Fruit fly (Drosophila melanogaster): ENCODE results near the gene cv-c.

cv-c gene

dm6 chr3R:14470630-14471029, 10.9 kb downstream of the cv-c start (continued):
- TF ChIP-seq CG6854 (GFP tag; optimal IDR thresholded peaks at IDR 0.05) (no peak), Met (GFP tag; optimal IDR thresholded peaks at IDR 0.05) (peak; percentile 41), CG8319 (GFP tag; optimal IDR thresholded peaks at IDR 0.05) (no peak), Gug (GFP tag; IDR thresholded peaks at IDR 0.05) (peak; percentile 78), Eip75B (GFP tag; optimal IDR thresholded peaks at IDR 0.05) (peak; percentile 28), CG6276 (GFP tag; optimal IDR thresholded peaks at IDR 0.05) (peak; percentile 66), vri (GFP tag; optimal IDR thresholded peaks at IDR 0.05) (no peak), CG6808 (GFP tag; optimal IDR thresholded peaks at IDR 0.05) (no peak), dac (GFP tag; optimal IDR thresholded peaks at IDR 0.05) (peak; percentile 71), cyc (GFP tag; optimal IDR thresholded peaks at IDR 0.05) (no peak), svp (GFP tag) (peak; percentile 55), CG10669 (GFP tag; optimal IDR thresholded peaks at IDR 0.05) (no peak), CG32006 (GFP tag; optimal IDR thresholded peaks at IDR 0.05) (peak; percentile 91), CG9139 (GFP tag; optimal IDR thresholded peaks at IDR 0.05) (no peak), Eip78C (GFP tag) (peak; percentile 87), CG34406 (GFP tag; optimal IDR thresholded peaks at IDR 0.05) (peak; percentile 32), CG6163 (GFP tag; IDR thresholded peaks at IDR 0.05) (peak; percentile 85), CG6792 (GFP tag; optimal IDR thresholded peaks at IDR 0.05) (peak; percentile 43), Ets96B (tag; optimal IDR thresholded peaks at IDR 0.05) (peak; percentile 44), Hr4 (GFP tag; optimal IDR thresholded peaks at IDR 0.05) (peak; percentile 85), dsx (GFP tag; optimal IDR thresholded peaks at IDR 0.05; ENCODE audit: poor library complexity, severe bottlenecking) (peak; percentile 37), CG3032 (tag; optimal IDR thresholded peaks at IDR 0.05) (no peak), lz (GFP tag; optimal IDR thresholded peaks at IDR 0.05) (peak; percentile 37), CG10631 (GFP tag; optimal IDR thresholded peaks at IDR 0.05) (peak; percentile 76), Hr38 (GFP tag; optimal IDR thresholded peaks at IDR 0.05) (no peak), Sox14 (GFP tag; optimal IDR thresholded peaks at IDR 0.05) (peak; percentile 77), CG11294 (GFP tag; IDR thresholded peaks at IDR 0.05) (peak; percentile 68), Ets21C (GFP tag; optimal IDR thresholded peaks at IDR 0.05) (no peak), CG8119 (GFP tag; IDR thresholded peaks at IDR 0.05) (peak; percentile 91), CG15336 (GFP tag; IDR thresholded peaks at IDR 0.05) (peak; percentile 91)

- TF ChIP-seq CG8319 (GFP tag; optimal IDR thresholded peaks at IDR 0.05) (peak; percentile 24), esn (GFP tag; optimal IDR thresholded peaks at IDR 0.05) (peak; percentile 46), CG4318 (GFP tag; optimal IDR thresholded peaks at IDR 0.05) (peak; percentile 45), Hr39 (GFP tag; optimal IDR thresholded peaks at IDR 0.05) (peak; percentile 4), Eip93F (GFP tag; optimal IDR thresholded peaks at IDR 0.05) (no peak), Met (GFP tag; optimal IDR thresholded peaks at IDR 0.05) (peak; percentile 57), Ets96B (tag; optimal IDR thresholded peaks at IDR 0.05) (peak; percentile 58), CG6808 (GFP tag; optimal IDR thresholded peaks at IDR 0.05) (peak; percentile 32), Blimp-1 (GFP tag; optimal IDR thresholded peaks at IDR 0.05) (no peak), fd59A (GFP tag; optimal IDR thresholded peaks at IDR 0.05) (peak; percentile 16), Eip75B (GFP tag; optimal IDR thresholded peaks at IDR 0.05) (peak; percentile 35), Gug (GFP tag; IDR thresholded peaks at IDR 0.05) (peak; percentile 66; the same call in 1 of the 2 replicates), CG11762 (GFP tag; optimal IDR thresholded peaks at IDR 0.05; ENCODE audit: insufficient read depth) (peak; percentile 40), CG11294 (GFP tag; IDR thresholded peaks at IDR 0.05) (peak; percentile 45; the same call in 1 of the 2 replicates), Hr4 (GFP tag; optimal IDR thresholded peaks at IDR 0.05) (peak; percentile 60), CG15336 (GFP tag; IDR thresholded peaks at IDR 0.05) (peak; percentile 84), CG10669 (GFP tag; optimal IDR thresholded peaks at IDR 0.05) (peak; percentile 29), cyc (GFP tag; optimal IDR thresholded peaks at IDR 0.05) (peak; percentile 41), Sox102F (GFP tag; optimal IDR thresholded peaks at IDR 0.05) (peak; percentile 25), CG3919 (GFP tag; optimal IDR thresholded peaks at IDR 0.05) (peak; percentile 73), CG3032 (tag; optimal IDR thresholded peaks at IDR 0.05) (peak; percentile 41), OdsH (GFP tag; optimal IDR thresholded peaks at IDR 0.05) (peak; percentile 68), Ets21C (GFP tag; optimal IDR thresholded peaks at IDR 0.05) (no peak), Smox (GFP tag; optimal IDR thresholded peaks at IDR 0.05) (no peak), pdm3 (GFP tag; optimal IDR thresholded peaks at IDR 0.05) (peak; percentile 50), dsx (GFP tag; optimal IDR thresholded peaks at IDR 0.05; ENCODE audit: poor library complexity, severe bottlenecking) (peak; percentile 58), CG10631 (GFP tag; optimal IDR thresholded peaks at IDR 0.05) (peak; percentile 68), CG8119 (GFP tag; IDR thresholded peaks at IDR 0.05) (peak; percentile 78), CG34406 (GFP tag; optimal IDR thresholded peaks at IDR 0.05) (peak; percentile 9), CG7368 (GFP tag; optimal IDR thresholded peaks at IDR 0.05) (peak; percentile 10), CG6276 (GFP tag; optimal IDR thresholded peaks at IDR 0.05) (peak; percentile 43), CG6163 (GFP tag; IDR thresholded peaks at IDR 0.05) (peak; percentile 70), CG31627 (GFP tag; optimal IDR thresholded peaks at IDR 0.05) (no peak), lz (GFP tag; optimal IDR thresholded peaks at IDR 0.05) (peak; percentile 36), salr (GFP tag; optimal IDR thresholded peaks at IDR 0.05) (peak in 1 of 2 experiments; percentile 63), ss (GFP tag; optimal IDR thresholded peaks at IDR 0.05) (peak; percentile 8 to 22), CG6854 (GFP tag; optimal IDR thresholded peaks at IDR 0.05) (no peak)
These were observed 11.8 kb downstream of the cv-c start for dm6 chr3R:14469724-14470123.

All from whole organism, prepupa.